Fruit fly (Drosophila melanogaster) whole organism, adult: ENCODE results near the gene CG43362.

ENCODE experiments used
- CG11617 ChIP-seq: fragments of 200-800 bp; sonication (Bioruptor generic); optimal IDR thresholded peaks from 2 replicates; lab custom pipeline; 2017; ENCODE audit warnings: mild to moderate bottlenecking, missing biosample characterization, missing genetic modification reagents, missing genetic modification characterization
- CG12768 ChIP-seq: fragments of 200-800 bp; sonication (Bioruptor generic); optimal IDR thresholded peaks from 2 replicates; lab custom pipeline; 2017; ENCODE audit warnings: missing biosample characterization, missing genetic modification characterization, mild to moderate bottlenecking, moderate library complexity, missing genetic modification reagents
- CG14711 ChIP-seq: fragments of 200-800 bp; sonication (Bioruptor generic); optimal IDR thresholded peaks from 2 replicates; lab custom pipeline; 2018; ENCODE audit warnings: missing biosample characterization, mild to moderate bottlenecking, missing genetic modification characterization, moderate library complexity
- CG1620 ChIP-seq: fragments of 200-800 bp; sonication (Bioruptor generic); optimal IDR thresholded peaks from 2 replicates; lab custom pipeline; 2016; ENCODE audit warnings: missing biosample characterization, missing genetic modification characterization
- CG33017 ChIP-seq: fragments of 200-800 bp; sonication (Bioruptor generic); optimal IDR thresholded peaks from 2 replicates; lab custom pipeline; 2018; ENCODE audit warnings: missing biosample characterization, mild to moderate bottlenecking, missing genetic modification characterization, moderate library complexity
- CG5204 ChIP-seq: fragments of 200-800 bp; sonication (Bioruptor generic); optimal IDR thresholded peaks from 2 replicates; lab custom pipeline; 2016; ENCODE audit warnings: missing biosample characterization, missing genetic modification characterization
- CG7045 ChIP-seq: fragments of 200-800 bp; sonication (Bioruptor generic); optimal IDR thresholded peaks from 2 replicates; lab custom pipeline; 2017; ENCODE audit warnings: missing biosample characterization, mild to moderate bottlenecking, missing genetic modification characterization
- CG7101 ChIP-seq: fragments of 200-800 bp; sonication (Bioruptor generic); optimal IDR thresholded peaks from 2 replicates; lab custom pipeline; 2018; ENCODE audit warnings: missing biosample characterization, mild to moderate bottlenecking, missing genetic modification characterization, moderate library complexity
- Clk ChIP-seq: fragments of 200-800 bp; sonication (Bioruptor generic); optimal IDR thresholded peaks from 2 replicates; lab custom pipeline; 2017; ENCODE audit warnings: missing biosample characterization, missing genetic modification characterization
- Crg-1 ChIP-seq: fragments of 200-800 bp; sonication (Bioruptor generic); optimal IDR thresholded peaks from 2 replicates; lab custom pipeline; 2016; ENCODE audit warnings: missing biosample characterization, missing genetic modification characterization
- Hr96 ChIP-seq: fragments of 200-800 bp; sonication (Bioruptor generic); optimal IDR thresholded peaks from 2 replicates; lab custom pipeline; 2016; ENCODE audit warnings: missing biosample characterization, missing genetic modification characterization
- Mnt ChIP-seq: fragments of 200-800 bp; sonication (Bioruptor generic); optimal IDR thresholded peaks from 2 replicates; lab custom pipeline; 2016; ENCODE audit warnings: missing biosample characterization, mild to moderate bottlenecking, missing genetic modification characterization
- bab1 ChIP-seq: fragments of 200-800 bp; sonication (Bioruptor generic); optimal IDR thresholded peaks from 3 replicates; lab custom pipeline; 2019; ENCODE audit warnings: missing biosample characterization, mild to moderate bottlenecking, missing genetic modification characterization, moderate library complexity
- cic ChIP-seq: fragments of 200-800 bp; sonication (Bioruptor generic); optimal IDR thresholded peaks from 2 replicates; lab custom pipeline; 2017; ENCODE audit warnings: missing biosample characterization, mild to moderate bottlenecking, missing genetic modification characterization, moderate library complexity
- cnc ChIP-seq, 2 experiments: fragments of >200 bp; optimal IDR thresholded peaks; 2 replicates each; lab custom pipeline; 2017
- kay ChIP-seq: fragments of 200-800 bp; sonication (Bioruptor generic); peaks from one replicate; lab custom pipeline; 2016; ENCODE audit warnings: missing biosample characterization, missing genetic modification characterization, borderline replicate concordance
- ovo ChIP-seq: fragments of 200-800 bp; sonication (Bioruptor generic); optimal IDR thresholded peaks from 2 replicates; lab custom pipeline; 2016; ENCODE audit warnings: missing biosample characterization, missing genetic modification characterization
- pad ChIP-seq: fragments of 200-800 bp; sonication (Bioruptor generic); optimal IDR thresholded peaks from 3 replicates; lab custom pipeline; 2017; ENCODE audit warnings: missing biosample characterization, missing genetic modification characterization, mild to moderate bottlenecking, moderate library complexity, missing genetic modification reagents
- tj ChIP-seq: fragments of 200-800 bp; sonication (Bioruptor generic); optimal IDR thresholded peaks from 3 replicates; lab custom pipeline; 2017; ENCODE audit warnings: missing biosample characterization, mild to moderate bottlenecking, missing genetic modification characterization, moderate library complexity
- toe ChIP-seq: fragments of 200-800 bp; sonication (Bioruptor generic); optimal IDR thresholded peaks from 2 replicates; lab custom pipeline; 2016; ENCODE audit warnings: missing biosample characterization, missing genetic modification characterization

The CG43362 gene

dm6 chr2L:18312309-18312708 lies 21.0 kb upstream of the CG43362 start:
- TF ChIP-seq CG7045 (GFP tag; lab: Kevin White, UChicago) (no peak), toe (no peak), tj (GFP tag; lab: Kevin White, UChicago) (no peak), Clk (GFP tag; lab: Kevin White, UChicago) (no peak)

DNA sequence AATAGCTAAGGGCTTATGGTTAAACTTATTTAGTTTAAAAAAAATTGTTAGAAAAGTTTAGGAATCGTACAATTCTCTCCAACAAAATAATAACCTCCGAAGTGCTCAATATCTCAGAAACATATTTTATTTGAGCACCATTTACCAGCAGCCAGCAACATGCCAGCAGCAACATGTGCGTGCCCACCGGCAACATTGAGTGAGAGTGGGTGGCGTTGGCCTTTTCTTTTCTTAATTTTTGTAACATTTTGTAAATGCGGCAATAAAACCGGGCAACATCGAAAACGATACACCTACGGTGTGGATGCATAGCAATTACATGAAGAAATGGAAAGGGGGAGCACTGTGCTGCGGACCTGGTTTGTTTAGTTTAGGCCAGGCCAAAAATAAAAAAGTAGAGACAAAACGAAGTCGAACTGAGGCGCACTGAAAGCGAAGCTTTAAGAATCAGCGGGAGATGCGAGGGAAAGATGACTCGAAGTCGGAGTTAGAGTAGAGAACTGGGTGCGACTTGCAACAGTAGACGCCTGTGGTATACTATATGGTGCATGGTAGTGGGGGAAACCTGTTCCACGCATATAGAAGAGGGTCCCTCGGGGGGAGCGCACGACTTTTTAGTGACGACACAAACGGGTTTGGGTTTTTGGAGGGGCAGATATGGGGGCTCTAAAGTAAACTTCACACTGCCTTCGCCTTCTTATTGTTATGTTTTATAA lies 20.5 kb upstream of the CG43362 start:
- TF ChIP-seq CG12768 (no peak), pad (GFP tag; lab: Kevin White, UChicago) (no peak), cic (GFP tag; lab: Kevin White, UChicago) (no peak), tj (GFP tag; lab: Kevin White, UChicago) (no peak), CG5204 (GFP tag; lab: Kevin White, UChicago) (no peak), CG11617 (no peak), Crg-1 (GFP tag; lab: Kevin White, UChicago) (no peak), Clk (GFP tag; lab: Kevin White, UChicago) (no peak), Mnt (GFP tag; lab: Kevin White, UChicago) (no peak), CG1620 (no peak), kay (GFP tag; lab: Kevin White, UChicago) (no peak), Hr96 (GFP tag; lab: Kevin White, UChicago) (no peak), cnc (optimal IDR thresholded peaks at IDR 0.05; lab: Kevin White, UChicago) (no peak), CG33017 (tag; lab: Kevin White, UChicago) (no peak)

dm6 chr2L:18310489-18310888 lies 19.2 kb upstream of the CG43362 start:
- no peak for TF ChIP-seq pad (GFP tag; lab: Kevin White, UChicago)
- no peak for TF ChIP-seq CG14711
- TF ChIP-seq CG5204 (GFP tag; lab: Kevin White, UChicago): no peak
- TF ChIP-seq CG33017 (tag; lab: Kevin White, UChicago): no peak
- TF ChIP-seq kay (GFP tag; lab: Kevin White, UChicago): no peak
- TF ChIP-seq CG11617: no peak
- no peak for TF ChIP-seq tj (GFP tag; lab: Kevin White, UChicago)
- TF ChIP-seq bab1: no peak
- TF ChIP-seq toe: no peak
- no peak for TF ChIP-seq cic (GFP tag; lab: Kevin White, UChicago)
- no peak for TF ChIP-seq cnc (optimal IDR thresholded peaks at IDR 0.05; lab: Kevin White, UChicago)

dm6 chr2L:18309346-18309745 lies 18.1 kb upstream of the CG43362 start, which contains the start of gene CG43354:
Gene CG43354, minus strand, starts transcription at chr2L:18309446.
- no peak for TF ChIP-seq pad (GFP tag; lab: Kevin White, UChicago)
- TF ChIP-seq CG11617: no peak
- TF ChIP-seq CG7101 (tag; lab: Kevin White, UChicago): no peak
- TF ChIP-seq CG14711: no peak
- no peak for TF ChIP-seq kay (GFP tag; lab: Kevin White, UChicago)
- no peak for TF ChIP-seq CG1620
- TF ChIP-seq Hr96 (GFP tag; lab: Kevin White, UChicago): no peak
- TF ChIP-seq Clk (GFP tag; lab: Kevin White, UChicago): no peak
- TF ChIP-seq cic (GFP tag; lab: Kevin White, UChicago): no peak
- TF ChIP-seq CG7045 (GFP tag; lab: Kevin White, UChicago): no peak
- no peak for TF ChIP-seq ovo
- TF ChIP-seq tj (GFP tag; lab: Kevin White, UChicago): no peak
- no peak for TF ChIP-seq toe
- no peak for TF ChIP-seq CG12768
- no peak for TF ChIP-seq bab1
- TF ChIP-seq CG5204 (GFP tag; lab: Kevin White, UChicago): no peak
- no peak for TF ChIP-seq CG33017 (tag; lab: Kevin White, UChicago)
- TF ChIP-seq cnc (optimal IDR thresholded peaks at IDR 0.05; lab: Kevin White, UChicago): no peak

DNA sequence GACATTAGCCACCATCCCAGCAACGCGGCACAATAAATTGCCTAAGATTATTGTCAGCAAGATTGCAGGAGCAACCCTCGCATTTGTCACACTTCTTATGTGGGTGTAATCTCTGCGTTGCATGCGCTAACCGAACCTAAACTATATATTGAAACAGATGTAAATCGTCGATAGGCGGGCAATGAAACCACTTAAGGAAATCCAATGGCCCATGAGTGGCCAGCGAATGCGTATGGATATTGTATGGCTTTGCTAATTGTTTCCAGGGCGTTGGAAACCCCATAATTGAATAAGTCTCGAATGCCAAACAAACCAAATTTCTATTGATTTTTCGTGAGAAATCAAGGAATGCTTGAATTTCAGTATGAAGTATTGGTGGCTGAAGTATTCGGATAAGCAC lies 17.4 kb upstream of the CG43362 start:
- TF ChIP-seq CG14711 (no peak), Clk (GFP tag; lab: Kevin White, UChicago) (no peak), CG12768 (no peak), CG33017 (tag; lab: Kevin White, UChicago) (no peak), CG7101 (tag; lab: Kevin White, UChicago) (no peak), ovo (no peak), CG11617 (no peak), CG1620 (no peak), Crg-1 (GFP tag; lab: Kevin White, UChicago) (no peak), kay (GFP tag; lab: Kevin White, UChicago) (no peak), Hr96 (GFP tag; lab: Kevin White, UChicago) (no peak)

- TF ChIP-seq cnc (optimal IDR thresholded peaks at IDR 0.05; lab: Kevin White, UChicago) (no peak), CG5204 (GFP tag; lab: Kevin White, UChicago) (no peak), CG7101 (tag; lab: Kevin White, UChicago) (no peak), bab1 (no peak), kay (GFP tag; lab: Kevin White, UChicago) (no peak), Mnt (GFP tag; lab: Kevin White, UChicago) (no peak), CG7045 (GFP tag; lab: Kevin White, UChicago) (no peak), ovo (no peak), CG1620 (no peak), Clk (GFP tag; lab: Kevin White, UChicago) (no peak), CG33017 (tag; lab: Kevin White, UChicago) (no peak), Crg-1 (GFP tag; lab: Kevin White, UChicago) (no peak), cic (GFP tag; lab: Kevin White, UChicago) (no peak), CG12768 (no peak), CG11617 (no peak), tj (GFP tag; lab: Kevin White, UChicago) (no peak), CG14711 (no peak)
These were observed 16.6 kb upstream of the CG43362 start for dm6 chr2L:18307823-18308222.
